Fruit fly (Drosophila melanogaster): ENCODE results near the gene Mtl.

Gene Mtl

DNA sequence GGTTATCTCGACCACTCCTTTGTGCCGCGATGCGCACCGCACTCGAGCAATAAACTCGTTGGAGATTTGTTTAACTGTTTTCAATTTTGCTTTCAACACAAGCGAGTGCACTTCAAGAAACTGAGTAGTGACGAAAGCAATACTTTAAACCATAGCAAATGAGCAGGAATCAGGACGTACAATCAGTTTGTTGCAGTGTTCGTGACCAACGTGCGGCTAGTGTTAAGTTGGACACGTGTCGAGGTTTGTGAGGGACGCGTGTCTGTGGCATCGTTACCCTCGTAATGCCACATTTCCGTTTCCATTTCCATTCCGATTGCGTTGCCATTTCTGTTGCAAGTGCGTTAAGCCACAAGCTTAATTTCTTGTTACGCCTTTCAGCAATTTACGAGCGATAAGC lies 19.7 kb upstream of the Mtl start:
- TF ChIP-seq CG17801 (GFP tag; optimal IDR thresholded peaks at IDR 0.05; ENCODE audit: partially characterized antibody): no peak

DNA sequence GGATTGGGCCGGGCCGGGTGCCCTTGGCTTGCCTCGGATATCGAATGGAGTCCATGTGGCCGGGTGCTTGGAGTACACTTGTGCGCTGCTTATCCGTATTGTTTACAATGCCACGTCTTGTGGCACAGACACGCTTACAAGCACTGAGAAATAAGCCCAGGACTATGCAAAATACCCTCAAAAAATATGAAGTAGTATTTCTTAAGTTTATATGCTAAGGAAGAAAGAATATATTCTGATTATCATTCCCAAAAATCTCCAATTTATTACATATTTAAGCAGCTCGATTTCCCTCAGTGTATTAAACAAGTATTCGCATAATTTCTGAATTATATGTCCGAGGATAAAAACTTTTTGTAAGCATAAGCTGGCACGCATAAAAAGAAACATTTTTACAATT lies 14.4 kb upstream of the Mtl start:
- TF ChIP-seq CG17801 (GFP tag; optimal IDR thresholded peaks at IDR 0.05; ENCODE audit: partially characterized antibody): no peak

DNA sequence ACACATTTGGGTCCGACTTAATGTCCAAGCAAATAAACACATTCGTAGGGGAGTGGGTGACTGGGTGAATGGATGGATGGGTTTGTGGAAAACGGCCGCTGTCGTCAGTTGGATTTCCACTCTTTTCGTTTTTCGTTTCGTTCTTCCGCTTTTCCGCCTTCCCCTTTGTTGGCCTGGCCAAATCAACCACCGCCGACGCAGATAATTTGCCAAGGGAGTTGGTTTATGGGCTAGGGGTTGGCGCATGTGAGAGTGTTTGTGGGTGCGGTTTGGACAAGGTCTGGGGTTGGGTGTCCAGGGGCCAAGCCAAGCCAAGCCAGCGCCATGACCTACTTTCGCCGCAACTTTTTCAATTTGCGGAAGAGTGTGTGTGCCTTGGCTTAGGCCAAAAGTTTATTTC lies 13.2 kb upstream of the Mtl start:
- TF ChIP-seq CG17801 (GFP tag; optimal IDR thresholded peaks at IDR 0.05; ENCODE audit: partially characterized antibody): no peak

DNA sequence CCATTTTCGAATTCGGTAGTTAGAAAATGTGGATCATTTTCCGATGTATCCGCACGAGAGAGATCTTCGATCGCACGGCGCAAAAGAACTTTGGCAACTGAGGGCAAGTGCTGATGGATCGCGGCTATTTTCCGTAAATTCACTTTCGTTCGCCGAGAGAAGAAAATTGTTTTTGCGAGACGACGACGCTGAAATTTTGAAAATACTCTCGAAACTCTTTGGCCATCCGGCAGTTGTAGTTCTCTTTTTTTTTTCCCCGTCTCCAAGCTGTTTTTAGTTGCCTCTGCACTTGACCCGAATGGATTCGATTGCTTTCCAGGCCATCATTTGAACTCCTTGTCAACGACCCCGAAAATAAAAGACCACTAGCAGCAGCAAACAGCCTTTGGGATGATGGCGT lies 10.3 kb upstream of the Mtl start, which contains the start of gene CG5612:
TSS of gene CG5612 (minus strand) at position 101 of the 400 bp plus-strand sequence.
- TF ChIP-seq CG17801 (GFP tag; optimal IDR thresholded peaks at IDR 0.05; ENCODE audit: partially characterized antibody): no peak

DNA sequence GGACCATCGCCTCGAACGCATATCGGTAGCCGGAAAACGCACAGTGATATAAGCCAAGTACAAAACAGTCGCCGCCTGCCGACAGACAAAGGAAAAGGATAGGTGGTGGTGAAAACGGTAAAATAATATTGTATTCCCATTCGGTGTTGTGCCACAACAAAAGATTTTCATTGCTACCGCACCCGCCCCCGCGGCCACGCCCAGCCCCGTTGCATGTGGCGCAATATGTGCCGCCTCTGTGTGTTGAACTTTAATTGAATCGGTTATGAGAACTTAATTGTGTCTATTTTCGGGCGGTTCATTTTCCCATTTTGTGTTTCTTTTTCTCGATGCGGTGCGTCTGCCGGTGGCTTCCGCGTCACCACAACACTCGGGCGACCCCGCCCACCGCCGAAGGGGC lies 508 bp downstream of the Mtl start:
- no peak for TF ChIP-seq CG17801 (GFP tag; optimal IDR thresholded peaks at IDR 0.05; ENCODE audit: partially characterized antibody)

DNA sequence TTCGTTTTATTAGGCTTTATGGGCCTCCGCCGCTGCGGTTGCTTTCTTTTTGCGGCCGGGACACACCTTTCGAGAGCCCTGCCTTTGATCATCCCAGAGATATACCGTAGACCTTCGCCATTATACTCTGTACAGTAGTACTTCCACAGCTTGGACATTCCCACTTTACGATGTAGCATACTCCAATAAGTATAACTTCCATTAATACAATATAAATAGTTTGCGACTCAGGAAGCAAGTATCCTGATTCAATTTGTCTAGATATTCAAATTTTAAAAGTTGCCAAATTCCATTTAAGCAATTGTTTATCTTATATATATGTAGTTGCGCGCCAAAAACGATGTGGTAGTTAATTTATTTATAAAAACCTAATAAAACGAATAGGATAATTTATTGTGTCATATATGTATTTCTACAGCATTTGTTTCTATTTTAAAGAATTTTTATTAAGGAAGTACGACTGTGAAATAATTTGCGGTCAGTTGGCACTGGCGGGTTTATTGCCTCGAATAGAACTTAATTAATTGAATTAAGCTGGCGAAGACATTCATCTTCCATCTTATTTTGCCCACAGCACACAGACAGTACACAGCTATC lies 1.1 kb downstream of the Mtl start:
- no peak for TF ChIP-seq CG17801 (GFP tag; optimal IDR thresholded peaks at IDR 0.05; ENCODE audit: partially characterized antibody)

DNA sequence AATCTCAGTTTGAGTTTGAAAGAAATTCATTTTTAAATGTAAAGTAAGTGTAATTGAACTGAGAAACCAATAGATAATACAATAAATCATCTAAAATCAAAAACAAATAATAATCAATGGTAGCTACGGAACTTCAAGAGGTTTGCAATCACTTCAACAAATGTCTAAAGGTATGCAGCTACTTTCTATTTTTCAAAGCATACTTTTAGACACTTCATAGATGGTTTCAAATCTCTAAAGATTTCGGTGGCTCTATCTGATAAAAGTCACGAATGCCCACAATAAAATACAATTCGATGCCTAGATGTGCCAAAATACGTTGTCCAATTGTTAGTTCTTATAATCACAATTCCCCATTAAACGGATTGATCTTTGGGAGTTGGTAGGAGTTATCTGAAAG lies 6.9 kb downstream of the Mtl start:
- no peak for TF ChIP-seq CG17801 (GFP tag; optimal IDR thresholded peaks at IDR 0.05; ENCODE audit: partially characterized antibody)

DNA sequence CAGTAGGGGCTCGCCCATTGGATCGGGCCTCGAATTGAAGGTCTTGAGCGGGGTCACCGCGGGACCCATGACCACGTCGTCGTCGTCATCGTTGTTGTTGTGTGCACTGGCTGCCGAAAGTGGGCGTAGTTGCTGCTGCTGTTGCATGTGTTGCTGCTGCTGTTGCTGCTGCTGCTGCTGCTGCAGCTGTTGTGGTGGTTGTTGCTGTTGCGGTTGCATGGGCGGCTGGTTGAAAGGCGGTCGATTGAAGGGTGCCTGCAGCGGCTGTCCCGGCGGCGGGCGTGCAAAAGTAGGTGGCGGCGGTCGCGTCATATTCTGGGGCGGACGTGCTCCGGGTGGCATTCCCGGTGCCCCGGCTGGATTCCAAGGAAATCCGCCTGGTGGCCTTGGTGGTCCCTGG lies 11.6 kb downstream of the Mtl start:
- no peak for TF ChIP-seq CG17801 (GFP tag; optimal IDR thresholded peaks at IDR 0.05; ENCODE audit: partially characterized antibody)

DNA sequence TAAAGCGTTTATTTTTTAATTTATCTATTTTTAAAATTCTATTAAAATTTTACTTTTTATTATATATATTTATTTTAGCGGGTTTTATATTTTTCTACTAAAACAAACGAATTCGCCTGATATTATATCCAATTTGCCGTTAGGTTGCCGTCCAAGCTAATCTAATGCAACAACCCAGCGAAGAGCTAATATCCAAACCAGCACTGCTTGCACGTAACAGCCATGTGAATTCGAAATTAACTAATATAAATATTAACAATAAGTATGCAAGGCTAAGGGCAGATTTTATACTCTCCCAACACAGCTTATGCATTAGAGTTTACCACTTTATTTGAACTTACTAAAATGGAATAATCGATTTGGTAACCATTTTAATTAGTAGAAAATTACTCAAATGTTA lies 15.5 kb downstream of the Mtl start:
- no peak for TF ChIP-seq CG17801 (GFP tag; optimal IDR thresholded peaks at IDR 0.05; ENCODE audit: partially characterized antibody)

DNA sequence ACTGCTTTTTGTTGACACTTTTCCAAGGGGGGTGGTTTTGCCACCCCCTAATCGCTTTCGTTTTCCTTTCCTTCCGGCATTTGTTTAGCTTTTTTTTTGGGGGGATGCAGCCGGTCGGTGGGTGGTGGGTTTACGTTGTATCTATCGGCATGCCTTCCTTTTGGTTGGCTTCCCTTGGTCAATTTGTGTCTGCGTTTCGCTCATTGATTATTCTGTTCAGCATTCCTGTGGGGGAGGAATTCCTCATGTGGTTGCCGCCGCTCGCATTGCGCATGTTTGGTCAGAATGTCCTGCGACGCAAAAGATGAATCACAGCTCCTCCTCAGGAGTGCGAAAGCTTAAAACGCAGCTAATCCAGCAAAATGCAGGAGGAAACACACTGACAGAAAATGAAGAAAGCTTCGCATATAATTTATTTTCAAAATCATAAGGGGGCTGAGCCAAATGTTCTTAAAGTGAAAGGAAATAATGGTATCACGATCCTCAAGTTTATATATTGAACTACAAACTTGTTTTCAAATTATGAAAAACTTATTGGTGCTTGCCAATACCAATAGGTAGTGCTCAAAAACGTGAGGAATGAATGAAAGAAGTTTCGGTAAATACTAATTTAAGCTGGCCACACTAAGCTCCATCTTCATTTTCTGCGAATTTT lies 16.1 kb downstream of the Mtl start, which contains the start of gene RpS10a:
TSS of gene RpS10a (plus strand) at position 605 of the 655 bp plus-strand sequence.
- no peak for TF ChIP-seq CG17801 (GFP tag; optimal IDR thresholded peaks at IDR 0.05; ENCODE audit: partially characterized antibody)

DNA sequence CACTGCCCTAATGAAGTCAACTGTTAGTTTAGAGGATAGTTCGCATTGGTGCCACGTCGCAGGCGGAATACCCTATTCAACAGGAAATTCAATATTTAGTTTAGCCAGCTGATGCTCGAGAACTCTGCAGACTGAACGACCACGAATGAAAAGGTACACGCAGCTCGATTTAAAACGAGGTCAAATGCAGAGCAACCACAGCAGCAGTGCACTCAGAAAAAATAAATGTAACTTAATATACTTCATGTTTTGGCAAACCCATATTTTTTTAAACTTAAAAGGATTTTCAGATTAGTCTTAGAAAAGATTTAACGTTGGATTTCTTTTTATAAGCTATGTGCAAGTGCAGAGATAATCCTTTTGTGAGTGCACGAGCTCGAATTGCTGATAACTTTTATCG lies 18.9 kb downstream of the Mtl start:
- no peak for TF ChIP-seq CG17801 (GFP tag; optimal IDR thresholded peaks at IDR 0.05; ENCODE audit: partially characterized antibody)

DNA sequence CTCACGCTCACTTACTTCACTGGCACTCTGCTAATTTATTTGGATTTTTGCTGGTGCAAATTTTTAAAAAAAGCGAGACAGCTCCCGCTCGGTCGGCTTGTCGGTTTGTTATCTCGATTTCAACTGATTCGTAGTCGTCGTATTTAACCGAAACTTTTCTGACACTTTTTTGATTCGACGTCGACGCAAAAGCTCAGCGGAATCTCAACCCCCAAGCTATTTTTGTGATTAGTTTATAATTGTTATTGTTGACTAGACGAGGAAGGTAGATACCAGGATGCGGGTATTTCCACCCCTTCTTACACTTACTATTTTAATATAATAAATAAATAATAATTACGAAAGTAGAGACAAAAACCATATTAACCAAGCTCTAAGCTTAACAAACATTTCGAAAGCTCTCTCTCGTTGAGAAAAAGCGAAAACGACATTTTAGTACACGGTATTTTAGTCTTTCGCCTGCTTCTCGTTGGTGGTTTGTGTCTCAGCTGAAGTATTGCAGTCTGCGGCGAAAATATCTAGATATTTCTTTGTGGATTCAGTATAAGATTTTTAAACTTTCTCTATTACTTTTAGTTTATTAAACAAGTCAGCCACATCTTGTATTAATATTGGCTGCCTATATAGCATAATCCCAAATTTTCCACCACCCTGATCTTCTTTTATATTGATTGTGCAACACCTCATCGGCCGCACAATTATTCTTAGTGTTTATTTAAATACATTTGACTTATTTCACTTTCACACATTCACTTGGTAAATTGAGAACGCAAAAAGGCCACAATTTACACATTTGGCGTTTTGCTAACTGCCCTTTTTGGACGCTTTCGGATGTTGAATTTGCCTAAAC lies 20.7 kb downstream of the Mtl start, which contains the start of gene tau:
TSS of gene tau (minus strand) at position 311 of the 850 bp plus-strand sequence.
- TF ChIP-seq CG17801 (GFP tag; optimal IDR thresholded peaks at IDR 0.05; ENCODE audit: partially characterized antibody): no peak

DNA sequence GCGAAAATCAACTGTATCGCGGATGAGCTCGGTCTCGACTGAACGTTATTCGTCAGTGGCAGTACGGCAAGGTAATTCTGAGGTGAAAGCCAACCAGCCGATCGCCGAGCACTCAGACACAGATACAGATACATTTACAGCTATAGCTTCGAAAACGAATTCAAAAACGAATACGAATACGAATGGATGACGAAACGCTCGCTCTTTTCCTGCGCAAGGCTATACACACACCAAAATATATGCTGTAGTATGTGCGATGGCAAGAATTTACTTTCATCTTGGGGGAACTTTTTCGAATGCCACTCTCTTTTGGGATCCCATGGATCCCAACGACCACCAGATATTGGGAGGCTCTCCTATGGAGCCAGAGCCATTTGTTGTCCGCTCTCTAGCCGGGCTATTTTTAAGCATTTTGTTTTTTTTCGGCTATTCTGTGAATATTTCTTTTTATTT lies 23.9 kb downstream of the Mtl start, which contains the start of gene Mlc1:
TSS of gene Mlc1 (minus strand) at position 51 of the 453 bp plus-strand sequence.
- TF ChIP-seq CG17801 (GFP tag; optimal IDR thresholded peaks at IDR 0.05; ENCODE audit: partially characterized antibody): no peak

DNA sequence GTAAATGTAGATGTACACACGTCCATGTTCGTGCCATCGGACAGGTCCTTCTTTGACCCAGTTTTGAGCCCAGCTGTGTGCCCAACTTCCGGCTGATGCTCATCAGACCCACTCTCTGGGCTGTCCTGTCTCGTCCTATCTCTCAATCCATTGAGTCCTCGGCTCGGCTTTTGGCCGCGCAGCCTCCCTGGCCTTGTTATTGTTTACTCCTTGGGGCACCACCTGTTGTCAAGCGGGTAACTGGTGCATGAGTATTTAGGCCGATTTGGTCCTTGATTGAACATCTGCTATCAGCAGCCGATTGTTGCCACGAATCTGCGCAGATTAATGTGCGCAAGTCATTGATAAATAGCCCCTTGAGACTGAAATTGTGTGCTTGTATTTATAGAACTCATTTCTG lies 25.2 kb downstream of the Mtl start:
- no peak for TF ChIP-seq CG17801 (GFP tag; optimal IDR thresholded peaks at IDR 0.05; ENCODE audit: partially characterized antibody)

DNA sequence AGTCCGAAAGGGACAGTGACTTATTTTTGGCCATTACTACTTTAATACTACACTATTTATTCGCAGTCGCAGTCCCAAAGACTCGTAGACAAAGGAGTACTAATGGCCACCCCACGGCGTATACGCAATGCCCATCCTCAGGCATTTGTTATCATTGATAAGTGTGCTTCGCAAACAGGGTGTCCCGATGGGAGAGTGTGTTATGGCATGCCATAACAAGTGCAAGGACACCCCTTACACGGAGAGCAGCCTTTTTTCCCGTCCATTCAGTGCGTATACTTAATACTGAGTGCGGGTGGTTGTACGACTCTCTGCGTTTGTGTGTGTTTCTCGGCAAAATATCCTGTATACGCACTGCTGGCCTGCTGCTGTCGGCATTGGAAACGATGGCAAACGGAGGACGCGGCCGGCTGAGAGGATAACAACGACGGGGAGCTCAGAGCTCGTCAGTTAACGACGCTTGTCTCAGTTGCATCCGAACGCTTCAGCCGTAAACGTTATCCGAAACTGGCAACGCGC lies 25.8 kb downstream of the Mtl start, which contains the start of gene unc80:
TSS of gene unc80 (plus strand) at position 469 of the 519 bp plus-strand sequence.
- no peak for TF ChIP-seq CG17801 (GFP tag; optimal IDR thresholded peaks at IDR 0.05; ENCODE audit: partially characterized antibody)

Measured in ovary, adult (tissue).